Fruit fly (Drosophila melanogaster) whole organism, prepupa: ENCODE data around the gene kat80.

Experiments
- Blimp-1 ChIP-seq: fragments of 200-800 bp; sonication (Bioruptor generic); optimal IDR thresholded peaks from 3 replicates; lab custom pipeline; 2017; ENCODE audit warnings: missing biosample characterization, missing genetic modification characterization, mild to moderate bottlenecking, moderate library complexity, missing genetic modification reagents
- CG10631 ChIP-seq: fragments of 200-800 bp; sonication (Bioruptor generic); optimal IDR thresholded peaks from 2 replicates; lab custom pipeline; 2016; ENCODE audit warnings: missing biosample characterization, missing genetic modification characterization
- CG10669 ChIP-seq: fragments of 200-800 bp; sonication (Bioruptor generic); optimal IDR thresholded peaks from 3 replicates; lab custom pipeline; 2018; ENCODE audit warnings: missing biosample characterization, mild to moderate bottlenecking, missing genetic modification characterization, moderate library complexity
- CG11294 ChIP-seq: fragments of 200-800 bp; sonication (Bioruptor generic); IDR thresholded peaks from 2 replicates; pipeline ENCODE4 v1.3.6; 2022; ENCODE audit warnings: missing biosample characterization, missing genetic modification characterization
- CG11902 ChIP-seq: fragments of 200-800 bp; sonication (Bioruptor generic); optimal IDR thresholded peaks from 3 replicates; lab custom pipeline; 2016; ENCODE audit warnings: missing biosample characterization, missing genetic modification characterization
- CG15336 ChIP-seq: fragments of 200-800 bp; sonication (Bioruptor generic); IDR thresholded peaks from 2 replicates; pipeline ENCODE4 v1.3.6; 2022; ENCODE audit warnings: missing biosample characterization, missing genetic modification characterization
- CG1621 ChIP-seq: fragments of 200-800 bp; sonication (Bioruptor generic); optimal IDR thresholded peaks from 3 replicates; lab custom pipeline; 2018; ENCODE audit warnings: missing biosample characterization, mild to moderate bottlenecking, missing genetic modification characterization
- CG3032 ChIP-seq: fragments of 200-800 bp; optimal IDR thresholded peaks from 2 replicates; lab custom pipeline; 2019; ENCODE audit warnings: missing biosample characterization, mild to moderate bottlenecking, missing genetic modification characterization, moderate library complexity
- CG32006 ChIP-seq: fragments of 200-800 bp; sonication (Bioruptor generic); optimal IDR thresholded peaks from 3 replicates; lab custom pipeline; 2017; ENCODE audit warnings: missing biosample characterization, mild to moderate bottlenecking, missing genetic modification characterization
- CG34406 ChIP-seq: fragments of 200-800 bp; sonication (Bioruptor generic); optimal IDR thresholded peaks from 3 replicates; lab custom pipeline; 2016; ENCODE audit warnings: missing biosample characterization, missing genetic modification characterization
- CG4318 ChIP-seq: fragments of 200-800 bp; sonication (Bioruptor generic); optimal IDR thresholded peaks from 3 replicates; lab custom pipeline; 2017; ENCODE audit warnings: missing biosample characterization, mild to moderate bottlenecking, missing genetic modification characterization
- CG6163 ChIP-seq: fragments of 200-800 bp; sonication (Bioruptor generic); IDR thresholded peaks from 3 replicates; pipeline ENCODE4 v1.3.6; 2022; ENCODE audit warnings: missing biosample characterization, missing genetic modification characterization
- CG6792 ChIP-seq: fragments of 200-800 bp; sonication (Bioruptor generic); optimal IDR thresholded peaks from 3 replicates; lab custom pipeline; 2016; ENCODE audit warnings: missing biosample characterization, missing genetic modification characterization
- CG6808 ChIP-seq: fragments of 200-800 bp; sonication (Bioruptor generic); optimal IDR thresholded peaks from 3 replicates; lab custom pipeline; 2017; ENCODE audit warnings: missing biosample characterization, missing genetic modification characterization, mild to moderate bottlenecking, moderate library complexity, missing genetic modification reagents
- CG6854 ChIP-seq: fragments of 200-800 bp; sonication (Bioruptor generic); optimal IDR thresholded peaks from 2 replicates; lab custom pipeline; 2017; ENCODE audit warnings: missing biosample characterization, mild to moderate bottlenecking, missing genetic modification characterization
- CG7368 ChIP-seq: fragments of 200-800 bp; sonication (Bioruptor generic); optimal IDR thresholded peaks from 3 replicates; lab custom pipeline; 2016; ENCODE audit warnings: missing biosample characterization, missing genetic modification characterization
- CG8119 ChIP-seq: fragments of 200-800 bp; sonication (Bioruptor generic); IDR thresholded peaks from 3 replicates; pipeline ENCODE4 v1.3.6; 2022; ENCODE audit warnings: missing biosample characterization, missing genetic modification characterization
- CG8319 ChIP-seq: fragments of 200-800 bp; sonication (Bioruptor generic); optimal IDR thresholded peaks from 3 replicates; lab custom pipeline; 2016; ENCODE audit warnings: missing biosample characterization, missing genetic modification characterization
- Eip75B ChIP-seq: fragments of 200-800 bp; sonication (Bioruptor generic); optimal IDR thresholded peaks from 3 replicates; lab custom pipeline; 2016; ENCODE audit warnings: missing biosample characterization, missing genetic modification characterization
- Eip78C ChIP-seq: fragments of 200-800 bp; sonication (Bioruptor generic); peaks from one replicate; lab custom pipeline; 2016; ENCODE audit warnings: missing biosample characterization, missing genetic modification characterization
- Eip93F ChIP-seq: fragments of 200-800 bp; sonication (Bioruptor generic); optimal IDR thresholded peaks from 2 replicates; lab custom pipeline; 2016; ENCODE audit warnings: missing biosample characterization, mild to moderate bottlenecking, missing genetic modification characterization
- Ets21C ChIP-seq: fragments of 200-800 bp; sonication (Bioruptor generic); optimal IDR thresholded peaks from 3 replicates; lab custom pipeline; 2016; ENCODE audit warnings: missing biosample characterization, missing genetic modification characterization
- Ets96B ChIP-seq: fragments of 200-800 bp; optimal IDR thresholded peaks from 2 replicates; lab custom pipeline; 2019; ENCODE audit warnings: missing biosample characterization, mild to moderate bottlenecking, missing genetic modification characterization, moderate library complexity
- Gug ChIP-seq: fragments of 200-800 bp; sonication (Bioruptor generic); IDR thresholded peaks from 2 replicates; pipeline ENCODE4 v1.3.6; 2022; ENCODE audit warnings: missing biosample characterization, missing genetic modification characterization
- Hr39 ChIP-seq: fragments of 200-800 bp; sonication (Bioruptor generic); optimal IDR thresholded peaks from 2 replicates; lab custom pipeline; 2016; ENCODE audit warnings: missing biosample characterization, missing genetic modification characterization
- Hr4 ChIP-seq: fragments of 200-800 bp; sonication (Bioruptor generic); optimal IDR thresholded peaks from 3 replicates; lab custom pipeline; 2016; ENCODE audit warnings: missing biosample characterization, missing genetic modification characterization
- Lpt ChIP-seq: fragments of 200-800 bp; sonication (Bioruptor generic); optimal IDR thresholded peaks from 3 replicates; lab custom pipeline; 2016; ENCODE audit warnings: missing biosample characterization, missing genetic modification characterization
- Met ChIP-seq: fragments of 200-800 bp; sonication (Bioruptor generic); optimal IDR thresholded peaks from 3 replicates; lab custom pipeline; 2016; ENCODE audit warnings: missing biosample characterization, missing genetic modification characterization
- OdsH ChIP-seq: fragments of 200-800 bp; sonication (Bioruptor generic); optimal IDR thresholded peaks from 3 replicates; lab custom pipeline; 2016; ENCODE audit warnings: missing biosample characterization, missing genetic modification characterization
- Smox ChIP-seq: fragments of 200-800 bp; sonication (Bioruptor generic); optimal IDR thresholded peaks from 3 replicates; lab custom pipeline; 2016; ENCODE audit warnings: missing biosample characterization, missing genetic modification characterization
- Sox14 ChIP-seq: fragments of 200-800 bp; sonication (Bioruptor generic); optimal IDR thresholded peaks from 3 replicates; lab custom pipeline; 2016; ENCODE audit warnings: missing biosample characterization, missing genetic modification characterization
- Sox15 ChIP-seq: fragments of 200-800 bp; sonication (Bioruptor generic); optimal IDR thresholded peaks from 3 replicates; lab custom pipeline; 2016; ENCODE audit warnings: missing biosample characterization, missing genetic modification characterization
- achi ChIP-seq: fragments of 200-800 bp; sonication (Bioruptor generic); optimal IDR thresholded peaks from 3 replicates; lab custom pipeline; 2016; ENCODE audit warnings: missing biosample characterization, missing genetic modification characterization
- acj6 ChIP-seq: fragments of 200-800 bp; sonication (Bioruptor generic); optimal IDR thresholded peaks from 3 replicates; lab custom pipeline; 2016; ENCODE audit warnings: missing biosample characterization, missing genetic modification characterization
- cyc ChIP-seq: fragments of 200-800 bp; sonication (Bioruptor generic); optimal IDR thresholded peaks from 3 replicates; lab custom pipeline; 2016; ENCODE audit warnings: missing biosample characterization, missing genetic modification characterization
- dac ChIP-seq: fragments of 200-800 bp; sonication (Bioruptor generic); optimal IDR thresholded peaks from 2 replicates; lab custom pipeline; 2017; ENCODE audit warnings: missing biosample characterization, mild to moderate bottlenecking, missing genetic modification characterization
- dsx ChIP-seq: fragments of 200-800 bp; optimal IDR thresholded peaks from 3 replicates; lab custom pipeline; 2019; ENCODE audit warnings: missing biosample characterization, mild to moderate bottlenecking, missing genetic modification characterization, moderate library complexity; ENCODE audit not compliant: poor library complexity, severe bottlenecking
- eg ChIP-seq: fragments of 200-800 bp; sonication (Bioruptor generic); IDR thresholded peaks from 3 replicates; pipeline ENCODE4 v1.3.6; 2022; ENCODE audit warnings: missing biosample characterization, missing genetic modification characterization
- fd85E ChIP-seq: fragments of 200-800 bp; sonication (Bioruptor generic); optimal IDR thresholded peaks from 3 replicates; lab custom pipeline; 2016; ENCODE audit warnings: missing biosample characterization, missing genetic modification characterization
- fkh ChIP-seq: fragments of 200-800 bp; sonication (Bioruptor generic); optimal IDR thresholded peaks from 3 replicates; lab custom pipeline; 2017; ENCODE audit warnings: missing biosample characterization, mild to moderate bottlenecking, missing genetic modification characterization, moderate library complexity
- pdm3 ChIP-seq: fragments of 200-800 bp; sonication (Bioruptor generic); optimal IDR thresholded peaks from 3 replicates; lab custom pipeline; 2016; ENCODE audit warnings: missing biosample characterization, missing genetic modification characterization
- salr ChIP-seq, 2 experiments: fragments of 200-800 bp; sonication (Bioruptor generic); optimal IDR thresholded peaks; 3 replicates each; lab custom pipeline; 2016 to 2018; ENCODE audit warnings: missing biosample characterization in 2 of 2, missing genetic modification characterization in 2 of 2, mild to moderate bottlenecking in 1 of 2
- ss ChIP-seq, 2 experiments: fragments of 200-800 bp; sonication (Bioruptor generic); optimal IDR thresholded peaks; 2 replicates in 1 of 2; 3 replicates in 1 of 2; lab custom pipeline; 2017 to 2018; ENCODE audit warnings: mild to moderate bottlenecking in 2 of 2, missing biosample characterization in 2 of 2, missing genetic modification characterization in 2 of 2, moderate library complexity in 1 of 2
- svp ChIP-seq: fragments of 200-800 bp; sonication (Bioruptor generic); peaks from one replicate; lab custom pipeline; 2016; ENCODE audit warnings: missing biosample characterization, missing genetic modification characterization
- topi ChIP-seq: fragments of 200-800 bp; sonication (Bioruptor generic); optimal IDR thresholded peaks from 3 replicates; lab custom pipeline; 2016; ENCODE audit warnings: missing biosample characterization, missing genetic modification characterization
- vri ChIP-seq: fragments of 200-800 bp; sonication (Bioruptor generic); optimal IDR thresholded peaks from 3 replicates; lab custom pipeline; 2016; ENCODE audit warnings: missing biosample characterization, mild to moderate bottlenecking, missing genetic modification characterization

The kat80 gene

dm6 chrX:16323063-16323462 is 47.1 kb upstream of the kat80 start, which contains the start of the genes CG9917 and CG32579:
CG9917 (minus strand) TSS chrX:16323231.
CG32579 (plus strand) TSS chrX:16323286.
- TF ChIP-seq CG6792 (GFP tag; lab: Kevin White, UChicago) (no peak), Sox14 (GFP tag; lab: Kevin White, UChicago) (peak; percentile 48), fkh (no peak), CG1621 (peak; percentile 32)

dm6 chrX:16321037-16321436 is 45.1 kb upstream of the kat80 start:
- TF ChIP-seq CG32006, result no peak
- no peak for TF ChIP-seq eg
- no peak for TF ChIP-seq Met (GFP tag; lab: Kevin White, UChicago)
- TF ChIP-seq CG1621, result no peak
- no peak for TF ChIP-seq CG3032
- TF ChIP-seq topi (GFP tag; lab: Kevin White, UChicago), result no peak
- TF ChIP-seq CG7368 (GFP tag; lab: Kevin White, UChicago), result no peak
- TF ChIP-seq CG6163 (GFP tag; lab: Robert Waterston, UW), result no peak
- TF ChIP-seq dac (GFP tag; lab: Kevin White, UChicago), result no peak
- TF ChIP-seq OdsH (GFP tag; lab: Kevin White, UChicago), result no peak
- TF ChIP-seq CG10631 (GFP tag; lab: Kevin White, UChicago), result no peak
- TF ChIP-seq CG11294, result no peak
- TF ChIP-seq CG8319 (GFP tag; lab: Kevin White, UChicago), result no peak
- no peak for TF ChIP-seq Smox
- TF ChIP-seq Hr39 (GFP tag; lab: Kevin White, UChicago), result no peak
- TF ChIP-seq CG8119 (GFP tag; lab: Robert Waterston, UW), result no peak
- TF ChIP-seq ss (GFP tag; optimal IDR thresholded peaks at IDR 0.05; lab: Kevin White, UChicago), result no peak
- TF ChIP-seq Eip75B (GFP tag; lab: Kevin White, UChicago), result no peak
- no peak for TF ChIP-seq Eip93F (GFP tag; lab: Kevin White, UChicago)

- TF ChIP-seq fd85E (GFP tag; lab: Kevin White, UChicago) (no peak), achi (GFP tag; lab: Kevin White, UChicago) (peak; percentile 27), Eip78C (GFP tag; lab: Kevin White, UChicago) (peak; percentile 76), CG10669 (GFP tag; lab: Kevin White, UChicago) (no peak), CG15336 (GFP tag; lab: Robert Waterston, UW) (peak; percentile 16), Ets96B (tag; lab: Kevin White, UChicago) (no peak), CG32006 (no peak), CG6808 (GFP tag; lab: Kevin White, UChicago) (peak; percentile 33), CG6854 (GFP tag; lab: Kevin White, UChicago) (peak; percentile 12), CG4318 (GFP tag; lab: Kevin White, UChicago) (no peak), Lpt (GFP tag; lab: Kevin White, UChicago) (peak; percentile 2), vri (GFP tag; lab: Kevin White, UChicago) (peak; percentile 88), dsx (GFP tag; lab: Kevin White, UChicago) (no peak), salr (GFP tag; optimal IDR thresholded peaks at IDR 0.05; lab: Kevin White, UChicago) (no peak), Gug (GFP tag; lab: Robert Waterston, UW) (no peak), Hr4 (GFP tag; lab: Kevin White, UChicago) (no peak), topi (GFP tag; lab: Kevin White, UChicago) (peak; percentile 32), Sox14 (GFP tag; lab: Kevin White, UChicago) (peak; percentile 17), CG11902 (GFP tag; lab: Kevin White, UChicago) (peak; percentile 13), CG6163 (GFP tag; lab: Robert Waterston, UW) (peak; percentile 64; the same call in 1 of the 3 replicates), CG11294 (peak; percentile 22; the same call in 1 of the 2 replicates), Met (GFP tag; lab: Kevin White, UChicago) (no peak), CG1621 (peak; percentile 52), svp (no peak), Eip75B (GFP tag; lab: Kevin White, UChicago) (no peak), Sox15 (peak; percentile 20), cyc (peak; percentile 11), eg (no peak; the same call in 2 of the 3 replicates), CG34406 (no peak), CG3032 (no peak), pdm3 (no peak), Ets21C (GFP tag; lab: Kevin White, UChicago) (no peak), ss (GFP tag; optimal IDR thresholded peaks at IDR 0.05; lab: Kevin White, UChicago) (no peak), Blimp-1 (GFP tag; lab: Kevin White, UChicago) (no peak), CG6792 (GFP tag; lab: Kevin White, UChicago) (no peak), acj6 (GFP tag; lab: Kevin White, UChicago) (no peak)
Measured at dm6 chrX:16320197-16320921, 44.4 kb upstream of the kat80 start, which contains the start of gene Cyp1. Cyp1 (minus strand) TSS chrX:16320370.
